Worm (Caenorhabditis elegans) whole organism, young adult: ENCODE measurements around the gene F52H3.11.

Experiments
- F39B2.1 ChIP-seq: fragments of 200-800 bp; sonication (Bioruptor generic); IDR thresholded peaks from 2 replicates; pipeline ENCODE4 v1.3.6; 2022; ENCODE audit warnings: missing genetic modification reagents, missing genetic modification characterization, missing compliant biosample characterization
- F57C9.4 ChIP-seq: sonication (generic microtip); optimal IDR thresholded peaks from 2 replicates; lab custom pipeline; 2017; ENCODE audit warnings: mild to moderate bottlenecking, missing genetic modification characterization, missing compliant biosample characterization
- akir-1 ChIP-seq: fragments of 200-800 bp; sonication (Bioruptor generic); optimal IDR thresholded peaks from 2 replicates; lab custom pipeline; 2018; ENCODE audit warnings: mild to moderate bottlenecking, missing genetic modification characterization, moderate library complexity, missing compliant biosample characterization
- atf-7 ChIP-seq: sonication (generic microtip); optimal IDR thresholded peaks from 2 replicates; lab custom pipeline; 2017; ENCODE audit warnings: mild to moderate bottlenecking, missing genetic modification characterization, missing compliant biosample characterization
- athp-1 ChIP-seq: sonication (generic microtip); optimal IDR thresholded peaks from 2 replicates; lab custom pipeline; 2017; ENCODE audit warnings: mild to moderate bottlenecking, missing genetic modification characterization, missing compliant biosample characterization
- dox-1 ChIP-seq: fragments of 200-800 bp; sonication (Bioruptor generic); IDR thresholded peaks from 2 replicates; pipeline ENCODE4 v1.3.6; 2022; ENCODE audit warnings: missing genetic modification reagents, missing genetic modification characterization, missing compliant biosample characterization
- lin-35 ChIP-seq, 3 experiments: fragments of 150-350 bp in 2 of 3; sonication (generic microtip) in 1 of 3; optimal IDR thresholded peaks; 2 replicates each; lab custom pipeline; 2014 to 2018; ENCODE audit warnings: missing biosample characterization in 3 of 3, missing genetic modification characterization in 3 of 3, missing genetic modification reagents in 3 of 3
- madf-8 ChIP-seq: fragments of 200-800 bp; sonication (Bioruptor generic); conservative IDR thresholded peaks from 2 replicates; pipeline ENCODE4 v1.3.6; 2022; ENCODE audit warnings: missing genetic modification reagents, missing genetic modification characterization, missing compliant biosample characterization
- mxl-1 ChIP-seq: sonication (generic microtip); optimal IDR thresholded peaks from 2 replicates; lab custom pipeline; 2016; ENCODE audit warnings: missing genetic modification characterization, missing compliant biosample characterization
- nfya-2 ChIP-seq: fragments of 200-800 bp; sonication (Bioruptor generic); IDR thresholded peaks from 2 replicates; pipeline ENCODE4 v1.3.6; 2022; ENCODE audit warnings: missing genetic modification reagents, missing genetic modification characterization, missing compliant biosample characterization
- nhr-27 ChIP-seq: fragments of 200-800 bp; sonication (Bioruptor generic); optimal IDR thresholded peaks from 2 replicates; lab custom pipeline; 2018; ENCODE audit warnings: mild to moderate bottlenecking, missing genetic modification characterization, moderate library complexity, missing compliant biosample characterization
- snpc-1.3 ChIP-seq: sonication (generic microtip); optimal IDR thresholded peaks from 2 replicates; lab custom pipeline; 2017; ENCODE audit warnings: missing genetic modification characterization, mild to moderate bottlenecking, missing compliant biosample characterization, antibody characterized with exemption, moderate library complexity, missing genotype, missing genetic modification reagents; ENCODE audit not compliant: insufficient read depth
- unc-130 ChIP-seq: sonication (generic microtip); optimal IDR thresholded peaks from 2 replicates; lab custom pipeline; 2016; ENCODE audit warnings: missing genetic modification reagents, missing genetic modification characterization, missing compliant biosample characterization
- ztf-25 ChIP-seq: fragments of 200-800 bp; sonication (Bioruptor generic); IDR thresholded peaks from 2 replicates; pipeline ENCODE4 v1.3.6; 2022; ENCODE audit warnings: missing genetic modification reagents, missing genetic modification characterization, missing compliant biosample characterization

DNA sequence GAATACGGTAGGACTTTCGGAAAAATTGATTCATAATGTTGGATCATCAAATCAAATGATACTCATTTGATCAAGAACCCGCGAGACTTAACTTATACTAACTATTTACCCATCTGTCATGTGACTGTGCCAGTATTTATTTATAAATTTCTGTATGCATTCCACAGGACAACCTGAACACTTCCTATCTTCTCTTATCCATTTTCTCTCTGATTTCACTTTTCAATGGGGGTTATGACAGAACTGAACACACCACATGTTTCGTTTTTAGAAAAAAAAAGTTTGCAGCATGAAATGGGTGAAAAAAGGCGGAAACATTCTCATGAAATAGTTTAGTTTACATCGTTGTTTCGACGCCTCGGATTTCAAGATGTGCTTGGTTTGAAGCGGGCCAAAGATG, 27.4 kb downstream of the F52H3.11 start:
- TF ChIP-seq F57C9.4: no peak
- TF ChIP-seq unc-130 (GFP tag; lab: Kevin White, UChicago): no peak
- TF ChIP-seq lin-35 (GFP tag; optimal IDR thresholded peaks at IDR 0.05; lab: Kevin White, UChicago): no peak
- TF ChIP-seq mxl-1: no peak
- TF ChIP-seq F39B2.1 (GFP tag; lab: Robert Waterston, UW): no peak
- TF ChIP-seq snpc-1.3 (tag; lab: Kevin White, UChicago): no peak
- TF ChIP-seq nhr-27: no peak
- no peak for TF ChIP-seq dox-1 (GFP tag; lab: Robert Waterston, UW)
- TF ChIP-seq athp-1 (tag; lab: Kevin White, UChicago): no peak
- no peak for TF ChIP-seq nfya-2
- no peak for TF ChIP-seq akir-1 (GFP tag; lab: Kevin White, UChicago)
- TF ChIP-seq madf-8 (GFP tag; lab: Robert Waterston, UW): no peak
- TF ChIP-seq ztf-25 (GFP tag; lab: Robert Waterston, UW): no peak
- TF ChIP-seq atf-7: no peak
